Worm (Caenorhabditis elegans) whole organism, late embryonic: ENCODE measurements around the gene fbxa-153.

Experiments used
- F13H6.1 ChIP-seq: sonication (generic microtip); optimal IDR thresholded peaks from 2 replicates; lab custom pipeline; 2016; ENCODE audit warnings: missing genetic modification characterization, missing compliant biosample characterization
- ceh-14 ChIP-seq: sonication (generic microtip); optimal IDR thresholded peaks from 2 replicates; lab custom pipeline; 2016; ENCODE audit warnings: missing genotype, missing genetic modification characterization, missing compliant biosample characterization
- ceh-22 ChIP-seq: sonication (generic microtip); optimal IDR thresholded peaks from 2 replicates; lab custom pipeline; 2017; ENCODE audit warnings: missing biosample characterization, missing genetic modification characterization
- ceh-31 ChIP-seq: sonication (generic microtip); optimal IDR thresholded peaks from 2 replicates; lab custom pipeline; 2016; ENCODE audit warnings: missing genetic modification characterization, missing compliant biosample characterization
- ceh-9 ChIP-seq: sonication (generic microtip); optimal IDR thresholded peaks from 2 replicates; lab custom pipeline; 2016; ENCODE audit warnings: mild to moderate bottlenecking, missing genetic modification characterization, inconsistent platforms, missing compliant biosample characterization
- dmd-4 ChIP-seq: sonication (generic microtip); optimal IDR thresholded peaks from 2 replicates; lab custom pipeline; 2016; ENCODE audit warnings: borderline replicate concordance, missing genetic modification characterization, missing compliant biosample characterization
- elt-2 ChIP-seq: sonication (generic microtip); optimal IDR thresholded peaks from 2 replicates; lab custom pipeline; 2016; ENCODE audit warnings: missing genetic modification reagents, missing genetic modification characterization, missing compliant biosample characterization
- nhr-11 ChIP-seq: fragments of 150-350 bp; optimal IDR thresholded peaks from 2 replicates; lab custom pipeline; 2014; ENCODE audit warnings: missing biosample characterization, missing genetic modification characterization
- nhr-232 ChIP-seq: sonication (generic microtip); optimal IDR thresholded peaks from 2 replicates; lab custom pipeline; 2016; ENCODE audit warnings: missing genetic modification characterization, missing compliant biosample characterization
- pha-4 ChIP-seq: fragments of 150-350 bp; optimal IDR thresholded peaks from 2 replicates; lab custom pipeline; 2018; ENCODE audit warnings: missing biosample characterization, missing genetic modification reagents, missing genetic modification characterization
- pqm-1 ChIP-seq: sonication (generic microtip); optimal IDR thresholded peaks from 2 replicates; lab custom pipeline; 2016; ENCODE audit warnings: missing genetic modification characterization, missing compliant biosample characterization
- ref-2 ChIP-seq: sonication (generic microtip); optimal IDR thresholded peaks from 2 replicates; lab custom pipeline; 2016; ENCODE audit warnings: missing genetic modification characterization, missing compliant biosample characterization
- sox-4 ChIP-seq: sonication (generic microtip); optimal IDR thresholded peaks from 2 replicates; lab custom pipeline; 2017; ENCODE audit warnings: mild to moderate bottlenecking, missing genetic modification characterization, inconsistent platforms, missing compliant biosample characterization

ce11 chrV:15621518-15621917 lies 11.3 kb upstream of the fbxa-153 start, which contains the start of gene C55A1.1:
- TF ChIP-seq ceh-9 (tag; lab: Kevin White, UChicago) = no peak
- no peak for TF ChIP-seq F13H6.1
- no peak for TF ChIP-seq ref-2 (tag; lab: Kevin White, UChicago)
- TF ChIP-seq elt-2 (tag; lab: Kevin White, UChicago) = no peak
- no peak for TF ChIP-seq ceh-14 (tag; lab: Kevin White, UChicago)
- TF ChIP-seq pqm-1 (tag; lab: Kevin White, UChicago) = no peak
- TF ChIP-seq pha-4 (tag; lab: Kevin White, UChicago) = no peak
- TF ChIP-seq nhr-11 (tag; lab: Kevin White, UChicago) = no peak
- TF ChIP-seq sox-4 (tag; lab: Kevin White, UChicago) = no peak
- TF ChIP-seq nhr-232 = no peak
- no peak for TF ChIP-seq ceh-22
- no peak for TF ChIP-seq dmd-4 (tag; lab: Kevin White, UChicago)
- no peak for TF ChIP-seq ceh-31 (tag; lab: Kevin White, UChicago)
